Fruit fly (Drosophila melanogaster) whole organism, embryonic: ENCODE data around the gene CG33284.

ENCODE experiments used
- CG10462 ChIP-seq: fragments of 200-800 bp; sonication (Bioruptor generic); optimal IDR thresholded peaks from 2 replicates; lab custom pipeline; 2016; ENCODE audit warnings: missing biosample characterization, missing genetic modification characterization
- CG11247 ChIP-seq: fragments of 200-800 bp; sonication (Bioruptor generic); IDR thresholded peaks from 2 replicates; pipeline ENCODE4 v1.3.6; 2022; ENCODE audit warnings: missing biosample characterization, missing genetic modification characterization
- CG12104 ChIP-seq: fragments of 200-800 bp; sonication (Bioruptor generic); optimal IDR thresholded peaks from 3 replicates; lab custom pipeline; 2016; ENCODE audit warnings: missing biosample characterization, missing genetic modification characterization
- CG12942 ChIP-seq: fragments of 200-800 bp; sonication (Bioruptor generic); optimal IDR thresholded peaks from 3 replicates; lab custom pipeline; 2016; ENCODE audit warnings: missing biosample characterization, missing genetic modification characterization
- CG13287 ChIP-seq: fragments of 200-800 bp; sonication (Bioruptor generic); IDR thresholded peaks from 2 replicates; pipeline ENCODE4 v1.3.6; 2022; ENCODE audit warnings: missing biosample characterization, missing genetic modification characterization; ENCODE audit not compliant: partially characterized antibody
- CG17328 ChIP-seq: fragments of 200-800 bp; sonication (Bioruptor generic); IDR thresholded peaks from 2 replicates; pipeline ENCODE4 v1.3.6; 2022; ENCODE audit warnings: missing biosample characterization, missing genetic modification characterization
- CG18476 ChIP-seq: fragments of 200-800 bp; sonication (Bioruptor generic); optimal IDR thresholded peaks from 2 replicates; lab custom pipeline; 2016; ENCODE audit warnings: missing biosample characterization, mild to moderate bottlenecking, missing genetic modification characterization
- CG2199 ChIP-seq: fragments of 200-800 bp; sonication (Bioruptor generic); IDR thresholded peaks from 3 replicates; pipeline ENCODE4 v1.3.6; 2022; ENCODE audit warnings: missing biosample characterization, missing genetic modification characterization
- CG2202 ChIP-seq: fragments of 200-800 bp; sonication (Bioruptor generic); optimal IDR thresholded peaks from 2 replicates; lab custom pipeline; 2018; ENCODE audit warnings: missing biosample characterization, mild to moderate bottlenecking, missing genetic modification characterization
- CG2712 ChIP-seq: fragments of 200-800 bp; optimal IDR thresholded peaks from 3 replicates; lab custom pipeline; 2019; ENCODE audit warnings: missing biosample characterization, mild to moderate bottlenecking, missing genetic modification characterization, moderate library complexity
- CG3281 ChIP-seq: fragments of 200-800 bp; sonication (Bioruptor generic); optimal IDR thresholded peaks from 3 replicates; lab custom pipeline; 2017; ENCODE audit warnings: missing biosample characterization, mild to moderate bottlenecking, missing genetic modification characterization
- CG34224 ChIP-seq: fragments of 200-800 bp; sonication (Bioruptor generic); IDR thresholded peaks from 3 replicates; pipeline ENCODE4 v1.3.6; 2022; ENCODE audit warnings: missing biosample characterization, missing genetic modification characterization; ENCODE audit not compliant: partially characterized antibody
- CG34422 ChIP-seq: fragments of 200-800 bp; sonication (Bioruptor generic); IDR thresholded peaks from 3 replicates; pipeline ENCODE4 v1.3.6; 2022; ENCODE audit warnings: missing biosample characterization, missing genetic modification characterization
- CG4360 ChIP-seq: fragments of 200-800 bp; sonication (Bioruptor generic); IDR thresholded peaks from 2 replicates; pipeline ENCODE4 v1.3.6; 2022; ENCODE audit warnings: missing biosample characterization, missing genetic modification characterization
- CG4404 ChIP-seq: fragments of 200-800 bp; sonication (Bioruptor generic); IDR thresholded peaks from 2 replicates; pipeline ENCODE4 v1.3.6; 2022; ENCODE audit warnings: missing biosample characterization, missing genetic modification characterization
- CG6813 ChIP-seq: fragments of 200-800 bp; sonication (Bioruptor generic); optimal IDR thresholded peaks from 2 replicates; lab custom pipeline; 2017; ENCODE audit warnings: missing biosample characterization, missing genetic modification characterization, mild to moderate bottlenecking, moderate library complexity, missing genetic modification reagents
- CG7271 ChIP-seq: fragments of 200-800 bp; sonication (Bioruptor generic); optimal IDR thresholded peaks from 2 replicates; lab custom pipeline; 2018; ENCODE audit warnings: missing biosample characterization, mild to moderate bottlenecking, missing genetic modification characterization, moderate library complexity
- CG7357 ChIP-seq: fragments of 200-800 bp; sonication (Bioruptor generic); IDR thresholded peaks from 3 replicates; pipeline ENCODE4 v1.3.6; 2022; ENCODE audit warnings: missing biosample characterization, missing genetic modification characterization
- CG7963 ChIP-seq: fragments of 200-800 bp; sonication (Bioruptor generic); IDR thresholded peaks from 3 replicates; pipeline ENCODE4 v1.3.6; 2022; ENCODE audit warnings: missing biosample characterization, missing genetic modification characterization; ENCODE audit not compliant: partially characterized antibody
- CG8281 ChIP-seq: fragments of 200-800 bp; sonication (Bioruptor generic); optimal IDR thresholded peaks from 2 replicates; lab custom pipeline; 2018; ENCODE audit warnings: missing biosample characterization, mild to moderate bottlenecking, missing genetic modification characterization, moderate library complexity
- CG8388 ChIP-seq: fragments of 200-800 bp; sonication (Bioruptor generic); optimal IDR thresholded peaks from 2 replicates; lab custom pipeline; 2019; ENCODE audit warnings: missing biosample characterization, mild to moderate bottlenecking, missing genetic modification characterization, moderate library complexity
- CG8765 ChIP-seq: fragments of 200-800 bp; sonication (Bioruptor generic); IDR thresholded peaks from 2 replicates; pipeline ENCODE4 v1.3.6; 2022; ENCODE audit warnings: missing biosample characterization, missing genetic modification characterization
- CG8924 ChIP-seq: fragments of 200-800 bp; optimal IDR thresholded peaks from 3 replicates; lab custom pipeline; 2019; ENCODE audit warnings: missing biosample characterization, mild to moderate bottlenecking, missing genetic modification characterization, moderate library complexity
- CG9817 ChIP-seq: fragments of 200-800 bp; sonication (Bioruptor generic); optimal IDR thresholded peaks from 2 replicates; lab custom pipeline; 2018; ENCODE audit warnings: missing biosample characterization, mild to moderate bottlenecking, missing genetic modification characterization, moderate library complexity
- CG9876 ChIP-seq: fragments of 200-800 bp; sonication (Bioruptor generic); optimal IDR thresholded peaks from 2 replicates; lab custom pipeline; 2016; ENCODE audit warnings: missing biosample characterization, missing genetic modification characterization
- Dip2 ChIP-seq: fragments of 200-800 bp; sonication (Bioruptor generic); IDR thresholded peaks from 2 replicates; pipeline ENCODE4 v1.3.6; 2022; ENCODE audit warnings: missing biosample characterization, missing genetic modification characterization
- Dref ChIP-seq: fragments of 200-800 bp; sonication (Bioruptor generic); IDR thresholded peaks from 2 replicates; pipeline ENCODE4 v1.3.6; 2022; ENCODE audit warnings: missing biosample characterization, missing genetic modification characterization
- Elba2 ChIP-seq: fragments of 200-800 bp; sonication (Bioruptor generic); optimal IDR thresholded peaks from 3 replicates; lab custom pipeline; 2016; ENCODE audit warnings: missing biosample characterization, missing genetic modification characterization
- Ets97D ChIP-seq: fragments of 200-800 bp; sonication (Bioruptor generic); optimal IDR thresholded peaks from 3 replicates; lab custom pipeline; 2016; ENCODE audit warnings: missing biosample characterization, missing genetic modification characterization
- Hmx ChIP-seq: fragments of 200-800 bp; sonication (Bioruptor generic); optimal IDR thresholded peaks from 2 replicates; lab custom pipeline; 2016; ENCODE audit warnings: missing biosample characterization, missing genetic modification characterization
- Jarid2 ChIP-seq: fragments of 200-800 bp; sonication (Bioruptor generic); optimal IDR thresholded peaks from 3 replicates; lab custom pipeline; 2017; ENCODE audit warnings: mild to moderate bottlenecking, missing biosample characterization, missing genetic modification reagents, missing genetic modification characterization
- Max ChIP-seq: fragments of 200-800 bp; sonication (Bioruptor generic); optimal IDR thresholded peaks from 2 replicates; lab custom pipeline; 2016; ENCODE audit warnings: missing biosample characterization, mild to moderate bottlenecking, missing genetic modification characterization
- PHDP ChIP-seq: fragments of 200-800 bp; sonication (Bioruptor generic); optimal IDR thresholded peaks from 3 replicates; lab custom pipeline; 2018; ENCODE audit warnings: missing biosample characterization, mild to moderate bottlenecking, missing genetic modification characterization, moderate library complexity
- Usf ChIP-seq: fragments of 200-800 bp; sonication (Bioruptor generic); optimal IDR thresholded peaks from 2 replicates; lab custom pipeline; 2017; ENCODE audit warnings: missing genotype, missing biosample characterization, missing genetic modification characterization
- bbx ChIP-seq: fragments of 200-800 bp; sonication (Bioruptor generic); IDR thresholded peaks from 2 replicates; pipeline ENCODE4 v1.3.6; 2022; ENCODE audit warnings: missing biosample characterization, missing genetic modification characterization; ENCODE audit not compliant: partially characterized antibody
- btn ChIP-seq: fragments of 200-800 bp; sonication (Bioruptor generic); optimal IDR thresholded peaks from 2 replicates; lab custom pipeline; 2016; ENCODE audit warnings: missing biosample characterization, missing genetic modification characterization
- cas ChIP-seq: fragments of 200-800 bp; sonication (Bioruptor generic); IDR thresholded peaks from 2 replicates; pipeline ENCODE4 v1.3.6; 2022; ENCODE audit warnings: missing biosample characterization, missing genetic modification characterization
- cwo ChIP-seq: fragments of 200-800 bp; sonication (Bioruptor generic); optimal IDR thresholded peaks from 3 replicates; lab custom pipeline; 2017; ENCODE audit warnings: missing biosample characterization, missing genetic modification characterization, mild to moderate bottlenecking, moderate library complexity, missing genetic modification reagents
- disco-r ChIP-seq: fragments of 200-800 bp; sonication (Bioruptor generic); optimal IDR thresholded peaks from 2 replicates; lab custom pipeline; 2016; ENCODE audit warnings: missing biosample characterization, missing genetic modification characterization
- dmrt11E ChIP-seq: fragments of 200-800 bp; sonication (Bioruptor generic); optimal IDR thresholded peaks from 3 replicates; lab custom pipeline; 2018; ENCODE audit warnings: missing biosample characterization, mild to moderate bottlenecking, missing genetic modification characterization, moderate library complexity
- fru ChIP-seq: fragments of >200 bp; optimal IDR thresholded peaks from 2 replicates; lab custom pipeline; 2017
- gsb-n ChIP-seq: fragments of 200-800 bp; sonication (Bioruptor generic); optimal IDR thresholded peaks from 3 replicates; lab custom pipeline; 2018; ENCODE audit warnings: missing biosample characterization, mild to moderate bottlenecking, missing genetic modification characterization
- gt ChIP-seq: fragments of 200-800 bp; sonication (Bioruptor generic); IDR thresholded peaks from 2 replicates; pipeline ENCODE4 v1.3.6; 2022; ENCODE audit warnings: missing biosample characterization, missing genetic modification characterization
- ken ChIP-seq: fragments of 200-800 bp; sonication (Bioruptor generic); IDR thresholded peaks from 3 replicates; pipeline ENCODE4 v1.3.6; 2022; ENCODE audit warnings: missing biosample characterization, missing genetic modification characterization
- klu ChIP-seq: fragments of 200-800 bp; sonication (Bioruptor generic); IDR thresholded peaks from 2 replicates; pipeline ENCODE4 v1.3.6; 2022; ENCODE audit warnings: missing biosample characterization, missing genetic modification characterization
- nerfin-1 ChIP-seq: fragments of 200-800 bp; sonication (Bioruptor generic); optimal IDR thresholded peaks from 3 replicates; lab custom pipeline; 2019; ENCODE audit warnings: missing biosample characterization, mild to moderate bottlenecking, missing genetic modification characterization, moderate library complexity
- prd ChIP-seq, 3 experiments: fragments of >200 bp in 2 of 3; fragments of 200-800 bp in 1 of 3; sonication (Bioruptor generic) in 1 of 3; optimal IDR thresholded peaks in 2 of 3; IDR thresholded peaks in 1 of 3; 2 replicates in 2 of 3; 3 replicates in 1 of 3; pipeline versions ENCODE4 v1.3.6 to Lab custom; 2017 to 2022; ENCODE audit warnings: missing biosample characterization in 1 of 3, missing genetic modification characterization in 1 of 3
- sd ChIP-seq: fragments of 200-800 bp; sonication (Bioruptor generic); optimal IDR thresholded peaks from 3 replicates; lab custom pipeline; 2018; ENCODE audit warnings: missing biosample characterization, mild to moderate bottlenecking, missing genetic modification characterization, moderate library complexity
- unc-4 ChIP-seq: fragments of 200-800 bp; sonication (Bioruptor generic); IDR thresholded peaks from 2 replicates; pipeline ENCODE4 v1.3.6; 2022; ENCODE audit warnings: missing biosample characterization, missing genetic modification characterization; ENCODE audit not compliant: partially characterized antibody
- vnd ChIP-seq: fragments of 200-800 bp; sonication (Bioruptor generic); IDR thresholded peaks from 3 replicates; pipeline ENCODE4 v1.3.6; 2022; ENCODE audit warnings: missing biosample characterization, missing genetic modification characterization; ENCODE audit not compliant: partially characterized antibody

The CG33284 gene

dm6 chr3L:21130839-21131410, 7.4 kb downstream of the CG33284 start, which contains the start of gene ko (continued):
- no peak for TF ChIP-seq CG34422
- peak; percentile 40 for TF ChIP-seq PHDP (tag; lab: Kevin White, UChicago)
- no peak for TF ChIP-seq CG9876 (GFP tag; lab: Kevin White, UChicago)
- no peak for TF ChIP-seq Usf (GFP tag; lab: Kevin White, UChicago)
- peak; percentile 37 for TF ChIP-seq CG2712 (tag; lab: Kevin White, UChicago)
- no peak for TF ChIP-seq disco-r
- TF ChIP-seq CG18476 (GFP tag; lab: Kevin White, UChicago) = no peak
- peak; percentile 7 for TF ChIP-seq CG8281 (tag; lab: Kevin White, UChicago)
- peak; percentile 68 for TF ChIP-seq CG17328 (GFP tag; lab: Robert Waterston, UW)
- no peak for TF ChIP-seq Dref (GFP tag; lab: Robert Waterston, UW)
- no peak for TF ChIP-seq Dip2 (GFP tag; lab: Robert Waterston, UW)
- TF ChIP-seq Elba2 (GFP tag; lab: Kevin White, UChicago) = no peak
- no peak for TF ChIP-seq CG10462
- peak; percentile 66 for TF ChIP-seq Jarid2 (GFP tag; lab: Kevin White, UChicago)
- no peak for TF ChIP-seq CG9817
- TF ChIP-seq CG34224 (GFP tag; lab: Robert Waterston, UW) = no peak
- TF ChIP-seq Ets97D = no peak
- no peak for TF ChIP-seq CG13287 (GFP tag; lab: Robert Waterston, UW)
- no peak for TF ChIP-seq CG7271 (tag; lab: Kevin White, UChicago)
- TF ChIP-seq nerfin-1 = no peak
- TF ChIP-seq CG11247 = no peak
- TF ChIP-seq fru (lab: Kevin White, UChicago) = no peak
- no peak for TF ChIP-seq klu (GFP tag; lab: Robert Waterston, UW)
- no peak for TF ChIP-seq CG8765 (GFP tag; lab: Robert Waterston, UW)
- no peak for TF ChIP-seq vnd (GFP tag; lab: Robert Waterston, UW)
- no peak for TF ChIP-seq gt
- no peak for TF ChIP-seq sd (tag; lab: Kevin White, UChicago)
- no peak for TF ChIP-seq CG8924
- TF ChIP-seq CG2202 (tag; lab: Kevin White, UChicago) = peak; percentile 69
- TF ChIP-seq CG4404 (GFP tag; lab: Robert Waterston, UW) = no peak
- TF ChIP-seq CG2199 (GFP tag; lab: Robert Waterston, UW) = 0 out of 3 replicates have a peak, but pooled peaks have one; percentile 62
- TF ChIP-seq CG7357 = no peak
- TF ChIP-seq cwo (GFP tag; lab: Kevin White, UChicago) = no peak
- TF ChIP-seq prd (optimal IDR thresholded peaks at IDR 0.05; lab: Kevin White, UChicago) = no peak
- no peak for TF ChIP-seq prd (GFP tag; IDR thresholded peaks at IDR 0.05; lab: Robert Waterston, UW)
- TF ChIP-seq gsb-n (tag; lab: Kevin White, UChicago) = peak; percentile 51
- TF ChIP-seq CG4360 = no peak
- no peak for TF ChIP-seq CG12942 (GFP tag; lab: Kevin White, UChicago)
- TF ChIP-seq CG3281 (GFP tag; lab: Kevin White, UChicago) = no peak
- no peak for TF ChIP-seq CG12104 (GFP tag; lab: Kevin White, UChicago)
- peak; percentile 18; the same call in 1 of the 2 replicates for TF ChIP-seq bbx (GFP tag; lab: Robert Waterston, UW)
- TF ChIP-seq CG6813 = peak; percentile 77
- no peak for TF ChIP-seq ken (GFP tag; lab: Robert Waterston, UW)
- no peak for TF ChIP-seq cas (GFP tag; lab: Robert Waterston, UW)
- TF ChIP-seq btn (GFP tag; lab: Kevin White, UChicago) = peak; percentile 63
- peak; percentile 21 for TF ChIP-seq CG8388 (GFP tag; lab: Kevin White, UChicago)
- TF ChIP-seq unc-4 (GFP tag; lab: Robert Waterston, UW) = no peak
- TF ChIP-seq Max (GFP tag; lab: Kevin White, UChicago) = no peak
- TF ChIP-seq dmrt11E (tag; lab: Kevin White, UChicago) = peak; percentile 30
- TF ChIP-seq CG7963 (GFP tag; lab: Robert Waterston, UW) = no peak
- no peak for TF ChIP-seq Hmx (GFP tag; lab: Kevin White, UChicago)
